Worm (Caenorhabditis elegans): ENCODE results near the gene sws-1.

ce11 chrV:19026163-19026562 lies 44.9 kb upstream of the sws-1 start, which contains the start of gene Y39B6A.25:
- TF ChIP-seq hlh-4 (tag; optimal IDR thresholded peaks at IDR 0.05) (no peak), jun-1 (tag; optimal IDR thresholded peaks at IDR 0.05) (no peak), pag-3 (tag; optimal IDR thresholded peaks at IDR 0.05; ENCODE audit: borderline replicate concordance, insufficient read depth) (no peak), fkh-10 (GFP tag; optimal IDR thresholded peaks at IDR 0.05) (no peak), blmp-1 (tag; optimal IDR thresholded peaks at IDR 0.05) (no peak), zag-1 (tag; optimal IDR thresholded peaks at IDR 0.05) (no peak)

All from whole organism, L1 larva.